Fruit fly (Drosophila melanogaster) whole organism, embryonic: ENCODE results near the gene wapl.
A peak's percentile ranks its signal among the peaks of the same experiment; 100 is the strongest.

Experiments
- Adf1 ChIP-seq: fragments of 200-800 bp; sonication (Bioruptor generic); IDR thresholded peaks from 2 replicates; pipeline ENCODE4 v1.3.6; 2022; ENCODE audit warnings: missing biosample characterization, missing genetic modification characterization
- B-H2 ChIP-seq: fragments of 200-800 bp; sonication (Bioruptor generic); optimal IDR thresholded peaks from 2 replicates; lab custom pipeline; 2018; ENCODE audit warnings: missing biosample characterization, mild to moderate bottlenecking, missing genetic modification characterization
- BtbVII ChIP-seq: fragments of 200-800 bp; sonication (Bioruptor generic); optimal IDR thresholded peaks from 3 replicates; lab custom pipeline; 2017; ENCODE audit warnings: missing biosample characterization, mild to moderate bottlenecking, missing genetic modification characterization
- CG10543 ChIP-seq: fragments of 200-800 bp; sonication (Bioruptor generic); optimal IDR thresholded peaks from 3 replicates; lab custom pipeline; 2017; ENCODE audit warnings: missing biosample characterization, mild to moderate bottlenecking, missing genetic modification characterization, moderate library complexity
- CG10959 ChIP-seq: fragments of 200-800 bp; sonication (Bioruptor generic); IDR thresholded peaks from 2 replicates; pipeline ENCODE4 v1.3.6; 2022; ENCODE audit warnings: missing biosample characterization, missing genetic modification characterization
- CG11504 ChIP-seq: fragments of 200-800 bp; sonication (Bioruptor generic); optimal IDR thresholded peaks from 3 replicates; lab custom pipeline; 2019; ENCODE audit warnings: missing biosample characterization, mild to moderate bottlenecking, missing genetic modification characterization, moderate library complexity
- CG12391 ChIP-seq: fragments of 200-800 bp; sonication (Bioruptor generic); optimal IDR thresholded peaks from 3 replicates; lab custom pipeline; 2018; ENCODE audit warnings: missing biosample characterization, mild to moderate bottlenecking, missing genetic modification characterization, moderate library complexity
- CG12659 ChIP-seq: fragments of 200-800 bp; sonication (Bioruptor generic); optimal IDR thresholded peaks from 3 replicates; lab custom pipeline; 2017; ENCODE audit warnings: mild to moderate bottlenecking, missing biosample characterization, missing genetic modification reagents, missing genetic modification characterization
- CG15479 ChIP-seq: fragments of 200-800 bp; sonication (Bioruptor generic); optimal IDR thresholded peaks from 3 replicates; lab custom pipeline; 2019; ENCODE audit warnings: missing biosample characterization, mild to moderate bottlenecking, missing genetic modification characterization, moderate library complexity
- CG15696 ChIP-seq: fragments of 200-800 bp; sonication (Bioruptor generic); optimal IDR thresholded peaks from 2 replicates; lab custom pipeline; 2019; ENCODE audit warnings: missing biosample characterization, mild to moderate bottlenecking, missing genetic modification characterization, moderate library complexity
- CG16863 ChIP-seq: fragments of 200-800 bp; sonication (Bioruptor generic); optimal IDR thresholded peaks from 3 replicates; lab custom pipeline; 2016; ENCODE audit warnings: missing biosample characterization, missing genetic modification characterization
- CG17568 ChIP-seq: fragments of 200-800 bp; sonication (Bioruptor generic); optimal IDR thresholded peaks from 2 replicates; lab custom pipeline; 2018; ENCODE audit warnings: missing biosample characterization, mild to moderate bottlenecking, missing genetic modification characterization, moderate library complexity
- CG17829 ChIP-seq: fragments of 200-800 bp; optimal IDR thresholded peaks from 2 replicates; lab custom pipeline; 2019; ENCODE audit warnings: missing biosample characterization, mild to moderate bottlenecking, missing genetic modification characterization, moderate library complexity
- CG1832 ChIP-seq: fragments of 200-800 bp; sonication (Bioruptor generic); optimal IDR thresholded peaks from 2 replicates; lab custom pipeline; 2017; ENCODE audit warnings: missing biosample characterization, mild to moderate bottlenecking, missing genetic modification characterization, inconsistent platforms
- CG2202 ChIP-seq: fragments of 200-800 bp; sonication (Bioruptor generic); optimal IDR thresholded peaks from 2 replicates; lab custom pipeline; 2018; ENCODE audit warnings: missing biosample characterization, mild to moderate bottlenecking, missing genetic modification characterization
- CG31224 ChIP-seq: fragments of 200-800 bp; sonication (Bioruptor generic); IDR thresholded peaks from 2 replicates; pipeline ENCODE4 v1.3.6; 2022; ENCODE audit warnings: missing biosample characterization, missing genetic modification characterization
- CG3163 ChIP-seq: fragments of 200-800 bp; sonication (Bioruptor generic); optimal IDR thresholded peaks from 3 replicates; lab custom pipeline; 2016; ENCODE audit warnings: missing biosample characterization, missing genetic modification characterization
- CG4617 ChIP-seq: fragments of 200-800 bp; sonication (Bioruptor generic); optimal IDR thresholded peaks from 3 replicates; lab custom pipeline; 2016; ENCODE audit warnings: missing biosample characterization, missing genetic modification characterization, borderline replicate concordance
- CG6813 ChIP-seq: fragments of 200-800 bp; sonication (Bioruptor generic); optimal IDR thresholded peaks from 2 replicates; lab custom pipeline; 2017; ENCODE audit warnings: missing biosample characterization, missing genetic modification characterization, mild to moderate bottlenecking, moderate library complexity, missing genetic modification reagents
- CG7357 ChIP-seq: fragments of 200-800 bp; sonication (Bioruptor generic); IDR thresholded peaks from 3 replicates; pipeline ENCODE4 v1.3.6; 2022; ENCODE audit warnings: missing biosample characterization, missing genetic modification characterization
- CG7372 ChIP-seq: fragments of 200-800 bp; sonication (Bioruptor generic); IDR thresholded peaks from 2 replicates; pipeline ENCODE4 v1.3.6; 2022; ENCODE audit warnings: missing biosample characterization, missing genetic modification characterization
- CG7745 ChIP-seq: fragments of 200-800 bp; sonication (Bioruptor generic); optimal IDR thresholded peaks from 2 replicates; lab custom pipeline; 2018; ENCODE audit warnings: missing biosample characterization, mild to moderate bottlenecking, missing genetic modification characterization, moderate library complexity
- CG8359 ChIP-seq: fragments of 200-800 bp; sonication (Bioruptor generic); optimal IDR thresholded peaks from 2 replicates; lab custom pipeline; 2017; ENCODE audit warnings: missing biosample characterization, mild to moderate bottlenecking, missing genetic modification characterization, borderline replicate concordance
- CG8478 ChIP-seq: fragments of >200 bp; optimal IDR thresholded peaks from 2 replicates; lab custom pipeline; 2018
- CG9932 ChIP-seq: fragments of 200-800 bp; sonication (Bioruptor generic); IDR thresholded peaks from 2 replicates; pipeline ENCODE4 v1.3.6; 2022; ENCODE audit warnings: missing biosample characterization, missing genetic modification characterization
- D ChIP-seq, 2 experiments: fragments of 200-800 bp in 1 of 2; fragments of >200 bp in 1 of 2; sonication (Bioruptor generic) in 1 of 2; optimal IDR thresholded peaks; 2 replicates in 1 of 2; 3 replicates in 1 of 2; lab custom pipeline; 2017; ENCODE audit warnings: mild to moderate bottlenecking in 1 of 2, missing biosample characterization in 1 of 2, missing genetic modification characterization in 1 of 2, missing genetic modification reagents in 1 of 2
- Dip2 ChIP-seq: fragments of 200-800 bp; sonication (Bioruptor generic); IDR thresholded peaks from 2 replicates; pipeline ENCODE4 v1.3.6; 2022; ENCODE audit warnings: missing biosample characterization, missing genetic modification characterization
- Fer2 ChIP-seq: fragments of 200-800 bp; sonication (Bioruptor generic); optimal IDR thresholded peaks from 2 replicates; lab custom pipeline; 2018; ENCODE audit warnings: missing biosample characterization, mild to moderate bottlenecking, missing genetic modification characterization, moderate library complexity
- Fer3 ChIP-seq: fragments of 200-800 bp; sonication (Bioruptor generic); optimal IDR thresholded peaks from 2 replicates; lab custom pipeline; 2018; ENCODE audit warnings: missing biosample characterization, mild to moderate bottlenecking, missing genetic modification characterization, moderate library complexity
- Myb ChIP-seq: fragments of 200-800 bp; sonication (Bioruptor generic); optimal IDR thresholded peaks from 2 replicates; lab custom pipeline; 2016; ENCODE audit warnings: missing biosample characterization, missing genetic modification characterization
- Ravus ChIP-seq: fragments of 200-800 bp; sonication (Bioruptor generic); IDR thresholded peaks from 2 replicates; pipeline ENCODE4 v1.3.6; 2022; ENCODE audit warnings: missing biosample characterization, missing genetic modification characterization
- Side ChIP-seq: fragments of 200-800 bp; sonication (Bioruptor generic); optimal IDR thresholded peaks from 2 replicates; lab custom pipeline; 2016; ENCODE audit warnings: missing biosample characterization, missing genetic modification characterization
- Sin3A ChIP-seq: fragments of >200 bp; optimal IDR thresholded peaks from 2 replicates; lab custom pipeline; 2018
- ab ChIP-seq: fragments of 200-800 bp; sonication (Bioruptor generic); optimal IDR thresholded peaks from 2 replicates; lab custom pipeline; 2016; ENCODE audit warnings: missing biosample characterization, missing genetic modification characterization
- ash1 ChIP-seq: fragments of 200-800 bp; sonication (Bioruptor generic); optimal IDR thresholded peaks from 2 replicates; lab custom pipeline; 2018; ENCODE audit warnings: missing biosample characterization, mild to moderate bottlenecking, missing genetic modification characterization
- bab2 ChIP-seq: fragments of 200-800 bp; sonication (Bioruptor generic); optimal IDR thresholded peaks from 2 replicates; lab custom pipeline; 2016; ENCODE audit warnings: missing biosample characterization, missing genetic modification characterization
- chm ChIP-seq: fragments of 200-800 bp; sonication (Bioruptor generic); IDR thresholded peaks from 2 replicates; pipeline ENCODE4 v1.3.6; 2022; ENCODE audit warnings: missing biosample characterization, missing genetic modification characterization
- gce ChIP-seq: fragments of 200-800 bp; sonication (Bioruptor generic); IDR thresholded peaks from 3 replicates; pipeline ENCODE4 v1.3.6; 2022; ENCODE audit warnings: missing biosample characterization, missing genetic modification characterization
- grn ChIP-seq: fragments of 200-800 bp; sonication (Bioruptor generic); optimal IDR thresholded peaks from 3 replicates; lab custom pipeline; 2017; ENCODE audit warnings: missing biosample characterization, missing genetic modification characterization
- her ChIP-seq: fragments of 200-800 bp; sonication (Bioruptor generic); optimal IDR thresholded peaks from 2 replicates; lab custom pipeline; 2016; ENCODE audit warnings: missing biosample characterization, missing genetic modification characterization
- nmo ChIP-seq: fragments of 200-800 bp; sonication (Bioruptor generic); optimal IDR thresholded peaks from 2 replicates; lab custom pipeline; 2018; ENCODE audit warnings: missing biosample characterization, mild to moderate bottlenecking, missing genetic modification characterization, moderate library complexity
- pan ChIP-seq, 4 experiments: fragments of >200 bp in 3 of 4; fragments of 200-800 bp in 1 of 4; sonication (Bioruptor generic) in 1 of 4; optimal IDR thresholded peaks in 3 of 4; IDR thresholded peaks in 1 of 4; 2 replicates each; pipeline versions ENCODE4 v1.3.6 to Lab custom; 2017 to 2022; ENCODE audit warnings: missing biosample characterization in 2 of 4, missing genetic modification characterization in 2 of 4, mixed read lengths in 1 of 4
- salm ChIP-seq: fragments of 200-800 bp; sonication (Bioruptor generic); optimal IDR thresholded peaks from 2 replicates; lab custom pipeline; 2018; ENCODE audit warnings: missing biosample characterization, mild to moderate bottlenecking, missing genetic modification characterization
- stc ChIP-seq: fragments of 200-800 bp; sonication (Bioruptor generic); IDR thresholded peaks from 2 replicates; pipeline ENCODE4 v1.3.6; 2022; ENCODE audit warnings: missing biosample characterization, missing genetic modification characterization
- tin ChIP-seq: fragments of 200-800 bp; sonication (Bioruptor generic); optimal IDR thresholded peaks from 3 replicates; lab custom pipeline; 2016; ENCODE audit warnings: missing biosample characterization, missing genetic modification characterization
- vnd ChIP-seq: fragments of 200-800 bp; sonication (Bioruptor generic); IDR thresholded peaks from 3 replicates; pipeline ENCODE4 v1.3.6; 2022; ENCODE audit warnings: missing biosample characterization, missing genetic modification characterization; ENCODE audit not compliant: partially characterized antibody
- vvl ChIP-seq: fragments of 200-800 bp; sonication (Bioruptor generic); IDR thresholded peaks from 2 replicates; pipeline ENCODE4 v1.3.6; 2022; ENCODE audit warnings: missing biosample characterization, missing genetic modification characterization
- zen2 ChIP-seq: fragments of 200-800 bp; sonication (Bioruptor generic); IDR thresholded peaks from 3 replicates; pipeline ENCODE4 v1.3.6; 2022; ENCODE audit warnings: missing biosample characterization, missing genetic modification characterization; ENCODE audit not compliant: partially characterized antibody

Gene wapl

DNA sequence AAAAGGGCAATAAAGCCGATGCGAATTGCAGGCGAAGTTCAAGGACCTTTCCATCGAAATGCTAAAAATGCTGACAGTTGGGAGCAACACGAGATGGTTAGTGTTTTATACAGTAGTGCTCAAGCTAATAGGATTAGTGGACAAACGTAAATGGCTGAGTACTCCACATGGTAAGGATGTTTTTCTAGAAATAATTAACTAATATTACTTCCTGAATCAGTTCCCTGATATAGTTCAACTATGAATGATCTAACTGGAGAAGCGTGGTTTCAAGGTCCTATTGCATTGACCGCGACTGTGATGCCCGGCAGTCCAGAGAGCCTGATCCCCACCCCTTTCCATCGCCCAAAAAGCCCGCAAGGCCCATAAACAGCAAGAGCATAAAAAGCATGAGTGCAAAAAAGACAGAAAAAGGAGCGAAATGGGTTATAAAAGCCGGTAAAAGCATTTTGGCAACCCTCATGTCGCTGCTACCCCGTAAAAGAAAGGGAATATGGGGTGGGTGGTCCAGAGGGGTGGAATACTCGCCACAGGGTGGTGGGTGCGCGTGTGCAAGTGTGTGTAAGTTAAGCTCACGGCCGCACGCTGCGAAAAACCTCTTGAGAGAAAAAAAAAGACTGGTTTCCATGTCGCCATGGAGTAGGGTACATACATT lies 24.4 kb downstream of the wapl start (continued):
- peak; percentile 9 for TF ChIP-seq CG3163 (GFP tag; lab: Kevin White, UChicago)
- TF ChIP-seq nmo (GFP tag; lab: Kevin White, UChicago), result peak; percentile 63
- peak; percentile 66 for TF ChIP-seq CG6813
- TF ChIP-seq CG8359, result peak; percentile 60
- TF ChIP-seq bab2, result peak; percentile 61
- no peak for TF ChIP-seq Adf1 (GFP tag; lab: Robert Waterston, UW)
- TF ChIP-seq CG7372 (GFP tag; lab: Robert Waterston, UW), result no peak
- TF ChIP-seq tin (GFP tag; lab: Kevin White, UChicago), result peak; percentile 75
- no peak for TF ChIP-seq pan (optimal IDR thresholded peaks at IDR 0.05; lab: Kevin White, UChicago)
- peak in 1 of 2 experiments; percentile 72 for TF ChIP-seq pan (GFP tag; optimal IDR thresholded peaks at IDR 0.05 in 1 of 2, IDR thresholded peaks at IDR 0.05 in 1 of 2)
- 0 out of 2 replicates have a peak, but pooled peaks have one; percentile 15 for TF ChIP-seq CG9932 (GFP tag; lab: Robert Waterston, UW)
- TF ChIP-seq CG4617 (GFP tag; lab: Kevin White, UChicago), result no peak
- TF ChIP-seq vnd (GFP tag; lab: Robert Waterston, UW), result no peak
- no peak for TF ChIP-seq CG15479 (GFP tag; lab: Kevin White, UChicago)
- TF ChIP-seq gce (GFP tag; lab: Robert Waterston, UW), result 0 out of 3 replicates have a peak, but pooled peaks have one; percentile 23
- peak; percentile 42 for TF ChIP-seq Side (GFP tag; lab: Kevin White, UChicago)
- TF ChIP-seq BtbVII, result peak; percentile 26
- peak; percentile 61 for TF ChIP-seq Fer3
- TF ChIP-seq Ravus, result no peak
- peak; percentile 82 for TF ChIP-seq CG11504 (tag; lab: Kevin White, UChicago)
- peak; percentile 59 for TF ChIP-seq CG16863 (GFP tag; lab: Kevin White, UChicago)
- no peak for TF ChIP-seq ab
- no peak for TF ChIP-seq grn
- peak; percentile 74 for TF ChIP-seq stc (GFP tag; lab: Robert Waterston, UW)
- TF ChIP-seq salm (tag; lab: Kevin White, UChicago), result peak; percentile 59
- no peak for TF ChIP-seq zen2 (GFP tag; lab: Robert Waterston, UW)
- TF ChIP-seq B-H2 (GFP tag; lab: Kevin White, UChicago), result no peak
- peak; percentile 49; the same call in 1 of the 3 replicates for TF ChIP-seq CG7357 (GFP tag; lab: Robert Waterston, UW)
- TF ChIP-seq CG15696 (tag; lab: Kevin White, UChicago), result peak; percentile 45
- no peak for TF ChIP-seq CG10959 (GFP tag; lab: Robert Waterston, UW)
- peak; percentile 46 for TF ChIP-seq CG2202 (tag; lab: Kevin White, UChicago)
- no peak for TF ChIP-seq her (GFP tag; lab: Kevin White, UChicago)
- TF ChIP-seq CG7745 (tag; lab: Kevin White, UChicago), result no peak
- peak; percentile 56 for TF ChIP-seq CG12659
- peak; percentile 28 for TF ChIP-seq CG17568 (GFP tag; lab: Kevin White, UChicago)
- TF ChIP-seq CG31224 (GFP tag; lab: Robert Waterston, UW), result peak; percentile 34; the same call in 1 of the 2 replicates
- TF ChIP-seq CG12391 (tag; lab: Kevin White, UChicago), result peak; percentile 69
- peak; percentile 76 for TF ChIP-seq vvl (GFP tag; lab: Robert Waterston, UW)
- TF ChIP-seq, all 482 proteins: peak for 301

DNA sequence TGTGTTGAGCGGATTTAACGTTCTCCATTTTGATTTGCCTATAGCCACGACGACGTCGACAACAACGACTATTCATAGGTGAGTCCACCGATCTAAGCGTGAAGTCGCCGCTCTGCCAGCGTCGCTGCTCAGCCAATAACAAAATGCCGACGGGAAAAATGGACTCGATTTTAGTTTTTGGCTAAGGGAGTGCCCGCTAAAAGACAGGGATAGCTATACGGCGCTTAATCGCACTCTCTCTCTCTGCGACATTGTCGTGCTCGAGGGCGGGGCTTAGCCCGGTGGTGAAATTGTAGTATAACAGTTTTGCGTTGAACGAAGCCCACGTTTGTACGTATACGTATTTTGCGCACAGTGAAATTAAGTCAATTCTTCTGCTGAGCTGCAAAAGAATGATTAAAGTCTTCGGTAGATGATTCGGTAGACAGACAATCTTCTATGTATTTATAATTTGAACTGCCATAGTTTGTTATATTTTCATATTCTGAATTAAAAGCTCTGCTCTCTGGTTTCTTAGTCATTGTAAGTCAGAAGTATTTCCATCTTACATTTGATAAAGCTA lies 33.2 kb downstream of the wapl start:
- TF ChIP-seq chm (GFP tag; lab: Robert Waterston, UW) (0 out of 2 replicates have a peak, but pooled peaks have one; percentile 39), ash1 (GFP tag; lab: Kevin White, UChicago) (peak; percentile 95), CG8478 (lab: Kevin White, UChicago) (peak; percentile 34), CG10543 (GFP tag; lab: Kevin White, UChicago) (peak; percentile 29), D (optimal IDR thresholded peaks at IDR 0.05; lab: Kevin White, UChicago) (peak; percentile 60), D (GFP tag; optimal IDR thresholded peaks at IDR 0.05; lab: Kevin White, UChicago) (no peak), pan (optimal IDR thresholded peaks at IDR 0.05; lab: Kevin White, UChicago) (no peak), pan (GFP tag; optimal IDR thresholded peaks at IDR 0.05 in 1 of 2, IDR thresholded peaks at IDR 0.05 in 1 of 2) (peak in 1 of 2 experiments; percentile 12), Dip2 (GFP tag; lab: Robert Waterston, UW) (no peak), CG1832 (GFP tag; lab: Kevin White, UChicago) (peak; percentile 91), Fer2 (tag; lab: Kevin White, UChicago) (no peak), Sin3A (lab: Kevin White, UChicago) (no peak), CG17829 (tag; lab: Kevin White, UChicago) (no peak), Myb (GFP tag; lab: Kevin White, UChicago) (no peak)
